Worm (Caenorhabditis elegans) whole organism, mixed stage, embryonic: Measurements from ENCODE around the gene C54F6.15.

Experiments
- elt-1 ChIP-seq: sonication (generic microtip); optimal IDR thresholded peaks from 2 replicates; lab custom pipeline; 2017; ENCODE audit warnings: missing genetic modification characterization, mild to moderate bottlenecking, missing compliant biosample characterization, antibody characterized with exemption, moderate library complexity, borderline replicate concordance; ENCODE audit not compliant: insufficient read depth
- elt-3 ChIP-seq: fragments of 150-350 bp; optimal IDR thresholded peaks from 2 replicates; lab custom pipeline; 2014; ENCODE audit warnings: missing biosample characterization, missing genetic modification characterization
- hlh-1 ChIP-seq: fragments of 150-350 bp; optimal IDR thresholded peaks from 2 replicates; lab custom pipeline; 2014; ENCODE audit warnings: missing biosample characterization, missing genetic modification reagents, missing genetic modification characterization
- lin-32 ChIP-seq: fragments of 200-800 bp; sonication (Bioruptor generic); optimal IDR thresholded peaks from 2 replicates; lab custom pipeline; 2018; ENCODE audit warnings: mild to moderate bottlenecking, missing genetic modification characterization, missing compliant biosample characterization
- lsy-2 ChIP-seq: fragments of 150-350 bp; optimal IDR thresholded peaks from 2 replicates; lab custom pipeline; 2014; ENCODE audit warnings: missing biosample characterization, missing genetic modification characterization
- snpc-4 ChIP-seq: fragments of 150-350 bp; optimal IDR thresholded peaks from 2 replicates; lab custom pipeline; 2014; ENCODE audit warnings: missing biosample characterization, missing genetic modification characterization

- TF ChIP-seq elt-1 (no peak), snpc-4 (tag; lab: Kevin White, UChicago) (no peak), lsy-2 (no peak), hlh-1 (tag; lab: Kevin White, UChicago) (no peak), lin-32 (GFP tag; lab: Kevin White, UChicago) (no peak), elt-3 (tag; lab: Kevin White, UChicago) (no peak)
Measured at ce11 chrV:7532947-7533346, 10.8 kb upstream of the C54F6.15 start, which contains the start of gene C54F6.3.
